Fruit fly (Drosophila melanogaster) whole organism, embryonic: Measurements from ENCODE around the gene Unr.

Experiments
- B-H2 ChIP-seq: fragments of 200-800 bp; sonication (Bioruptor generic); optimal IDR thresholded peaks from 2 replicates; lab custom pipeline; 2018; ENCODE audit warnings: missing biosample characterization, mild to moderate bottlenecking, missing genetic modification characterization
- CG1024 ChIP-seq: fragments of 200-800 bp; sonication (Bioruptor generic); IDR thresholded peaks from 2 replicates; pipeline ENCODE4 v1.3.6; 2022; ENCODE audit warnings: missing biosample characterization, missing genetic modification characterization
- CG10267 ChIP-seq: fragments of 200-800 bp; sonication (Bioruptor generic); optimal IDR thresholded peaks from 2 replicates; lab custom pipeline; 2018; ENCODE audit warnings: missing biosample characterization, mild to moderate bottlenecking, missing genetic modification characterization, moderate library complexity
- CG11456 ChIP-seq: fragments of 200-800 bp; sonication (Bioruptor generic); IDR thresholded peaks from 3 replicates; pipeline ENCODE4 v1.3.6; 2022; ENCODE audit warnings: missing biosample characterization, missing genetic modification characterization
- CG11695 ChIP-seq: fragments of 200-800 bp; sonication (Bioruptor generic); IDR thresholded peaks from 3 replicates; pipeline ENCODE4 v1.3.6; 2022; ENCODE audit warnings: missing biosample characterization, missing genetic modification characterization
- CG12236 ChIP-seq: fragments of 200-800 bp; sonication (Bioruptor generic); optimal IDR thresholded peaks from 2 replicates; lab custom pipeline; 2016; ENCODE audit warnings: missing biosample characterization, missing genetic modification characterization
- CG1233 ChIP-seq: fragments of 200-800 bp; sonication (Bioruptor generic); optimal IDR thresholded peaks from 4 replicates; lab custom pipeline; 2018; ENCODE audit warnings: missing biosample characterization, mild to moderate bottlenecking, missing genetic modification characterization
- CG12391 ChIP-seq: fragments of 200-800 bp; sonication (Bioruptor generic); optimal IDR thresholded peaks from 3 replicates; lab custom pipeline; 2018; ENCODE audit warnings: missing biosample characterization, mild to moderate bottlenecking, missing genetic modification characterization, moderate library complexity
- CG16815 ChIP-seq: fragments of 200-800 bp; sonication (Bioruptor generic); optimal IDR thresholded peaks from 3 replicates; lab custom pipeline; 2017; ENCODE audit warnings: missing biosample characterization, mild to moderate bottlenecking, missing genetic modification characterization
- CG16863 ChIP-seq: fragments of 200-800 bp; sonication (Bioruptor generic); optimal IDR thresholded peaks from 3 replicates; lab custom pipeline; 2016; ENCODE audit warnings: missing biosample characterization, missing genetic modification characterization
- CG17912 ChIP-seq: fragments of 200-800 bp; sonication (Bioruptor generic); optimal IDR thresholded peaks from 2 replicates; lab custom pipeline; 2018; ENCODE audit warnings: missing biosample characterization, mild to moderate bottlenecking, missing genetic modification characterization
- CG18476 ChIP-seq: fragments of 200-800 bp; sonication (Bioruptor generic); optimal IDR thresholded peaks from 2 replicates; lab custom pipeline; 2016; ENCODE audit warnings: missing biosample characterization, mild to moderate bottlenecking, missing genetic modification characterization
- CG2712 ChIP-seq: fragments of 200-800 bp; optimal IDR thresholded peaks from 3 replicates; lab custom pipeline; 2019; ENCODE audit warnings: missing biosample characterization, mild to moderate bottlenecking, missing genetic modification characterization, moderate library complexity
- CG30431 ChIP-seq: fragments of 200-800 bp; sonication (Bioruptor generic); optimal IDR thresholded peaks from 2 replicates; lab custom pipeline; 2017; ENCODE audit warnings: missing biosample characterization, missing genetic modification characterization
- CG3281 ChIP-seq: fragments of 200-800 bp; sonication (Bioruptor generic); optimal IDR thresholded peaks from 3 replicates; lab custom pipeline; 2017; ENCODE audit warnings: missing biosample characterization, mild to moderate bottlenecking, missing genetic modification characterization
- CG43689 ChIP-seq: fragments of 200-800 bp; sonication (Bioruptor generic); IDR thresholded peaks from 2 replicates; pipeline ENCODE4 v1.3.6; 2022; ENCODE audit warnings: missing biosample characterization, missing genetic modification characterization
- CG5953 ChIP-seq: fragments of 200-800 bp; sonication (Bioruptor generic); IDR thresholded peaks from 2 replicates; pipeline ENCODE4 v1.3.6; 2022; ENCODE audit warnings: missing biosample characterization, missing genetic modification characterization
- CG6765 ChIP-seq: fragments of 200-800 bp; sonication (Bioruptor generic); optimal IDR thresholded peaks from 3 replicates; lab custom pipeline; 2017; ENCODE audit warnings: missing biosample characterization, mild to moderate bottlenecking, missing genetic modification characterization
- CG8281 ChIP-seq: fragments of 200-800 bp; sonication (Bioruptor generic); optimal IDR thresholded peaks from 2 replicates; lab custom pipeline; 2018; ENCODE audit warnings: missing biosample characterization, mild to moderate bottlenecking, missing genetic modification characterization, moderate library complexity
- CG8359 ChIP-seq: fragments of 200-800 bp; sonication (Bioruptor generic); optimal IDR thresholded peaks from 2 replicates; lab custom pipeline; 2017; ENCODE audit warnings: missing biosample characterization, mild to moderate bottlenecking, missing genetic modification characterization, borderline replicate concordance
- CG9817 ChIP-seq: fragments of 200-800 bp; sonication (Bioruptor generic); optimal IDR thresholded peaks from 2 replicates; lab custom pipeline; 2018; ENCODE audit warnings: missing biosample characterization, mild to moderate bottlenecking, missing genetic modification characterization, moderate library complexity
- Dip2 ChIP-seq: fragments of 200-800 bp; sonication (Bioruptor generic); IDR thresholded peaks from 2 replicates; pipeline ENCODE4 v1.3.6; 2022; ENCODE audit warnings: missing biosample characterization, missing genetic modification characterization
- Hr39 ChIP-seq: fragments of >200 bp; optimal IDR thresholded peaks from 2 replicates; lab custom pipeline; 2017
- Hsf ChIP-seq: fragments of 200-800 bp; sonication (Bioruptor generic); optimal IDR thresholded peaks from 3 replicates; lab custom pipeline; 2016; ENCODE audit warnings: missing biosample characterization, missing genetic modification characterization
- Kr ChIP-seq: fragments of 200-800 bp; sonication (Bioruptor generic); optimal IDR thresholded peaks from 2 replicates; lab custom pipeline; 2017; ENCODE audit warnings: missing biosample characterization, mild to moderate bottlenecking, missing genetic modification characterization
- Nf-YA ChIP-seq: fragments of 200-800 bp; sonication (Bioruptor generic); IDR thresholded peaks from 2 replicates; pipeline ENCODE4 v1.3.6; 2022; ENCODE audit warnings: missing biosample characterization, missing genetic modification characterization
- Sox100B ChIP-seq: fragments of 200-800 bp; sonication (Bioruptor generic); optimal IDR thresholded peaks from 3 replicates; lab custom pipeline; 2018; ENCODE audit warnings: missing biosample characterization, mild to moderate bottlenecking, missing genetic modification characterization
- TFAM ChIP-seq: fragments of 200-800 bp; sonication (Bioruptor generic); optimal IDR thresholded peaks from 2 replicates; lab custom pipeline; 2017; ENCODE audit warnings: missing biosample characterization, missing genetic modification characterization, inconsistent platforms
- YL-1 ChIP-seq: fragments of 200-800 bp; sonication (Bioruptor generic); optimal IDR thresholded peaks from 3 replicates; lab custom pipeline; 2017; ENCODE audit warnings: missing biosample characterization, mild to moderate bottlenecking, missing genetic modification characterization
- al ChIP-seq: fragments of 200-800 bp; sonication (Bioruptor generic); IDR thresholded peaks from 2 replicates; pipeline ENCODE4 v1.3.6; 2022; ENCODE audit warnings: missing biosample characterization, missing genetic modification characterization
- aop ChIP-seq: fragments of 200-800 bp; sonication (Bioruptor generic); IDR thresholded peaks from 2 replicates; pipeline ENCODE4 v1.3.6; 2022; ENCODE audit warnings: missing biosample characterization, missing genetic modification characterization
- btn ChIP-seq: fragments of 200-800 bp; sonication (Bioruptor generic); optimal IDR thresholded peaks from 2 replicates; lab custom pipeline; 2016; ENCODE audit warnings: missing biosample characterization, missing genetic modification characterization
- cad ChIP-seq: fragments of >200 bp; optimal IDR thresholded peaks from 2 replicates; lab custom pipeline; 2017; ENCODE audit warnings: missing biosample characterization, missing genetic modification characterization
- corto ChIP-seq: fragments of 200-800 bp; sonication (Bioruptor generic); optimal IDR thresholded peaks from 2 replicates; lab custom pipeline; 2016; ENCODE audit warnings: missing biosample characterization, mild to moderate bottlenecking, missing genetic modification characterization, moderate library complexity
- da ChIP-seq: fragments of 200-800 bp; sonication (Bioruptor generic); optimal IDR thresholded peaks from 2 replicates; lab custom pipeline; 2016; ENCODE audit warnings: missing biosample characterization, missing genetic modification characterization
- dm ChIP-seq: fragments of 200-800 bp; sonication (Bioruptor generic); optimal IDR thresholded peaks from 3 replicates; lab custom pipeline; 2016; ENCODE audit warnings: missing biosample characterization, missing genetic modification characterization
- dmrt99B ChIP-seq: fragments of 200-800 bp; sonication (Bioruptor generic); optimal IDR thresholded peaks from 2 replicates; lab custom pipeline; 2018; ENCODE audit warnings: missing biosample characterization, mild to moderate bottlenecking, missing genetic modification characterization, moderate library complexity
- esg ChIP-seq: fragments of 200-800 bp; sonication (Bioruptor generic); conservative IDR thresholded peaks from 2 replicates; pipeline ENCODE4 v1.3.6; 2022; ENCODE audit warnings: missing biosample characterization, missing genetic modification characterization
- hbn ChIP-seq: fragments of 200-800 bp; sonication (Bioruptor generic); IDR thresholded peaks from 2 replicates; pipeline ENCODE4 v1.3.6; 2022; ENCODE audit warnings: missing biosample characterization, missing genetic modification characterization; ENCODE audit not compliant: partially characterized antibody
- ind ChIP-seq: fragments of 200-800 bp; sonication (Bioruptor generic); optimal IDR thresholded peaks from 3 replicates; lab custom pipeline; 2016; ENCODE audit warnings: missing biosample characterization, missing genetic modification characterization
- inv ChIP-seq: fragments of 200-800 bp; sonication (Bioruptor generic); IDR thresholded peaks from 2 replicates; pipeline ENCODE4 v1.3.6; 2022; ENCODE audit warnings: missing biosample characterization, missing genetic modification characterization; ENCODE audit not compliant: partially characterized antibody
- kah ChIP-seq: fragments of 200-800 bp; sonication (Bioruptor generic); optimal IDR thresholded peaks from 2 replicates; lab custom pipeline; 2018; ENCODE audit warnings: missing biosample characterization, mild to moderate bottlenecking, missing genetic modification characterization
- odd ChIP-seq: fragments of 200-800 bp; sonication (Bioruptor generic); optimal IDR thresholded peaks from 2 replicates; lab custom pipeline; 2017; ENCODE audit warnings: missing biosample characterization, mild to moderate bottlenecking, missing genetic modification characterization
- repo ChIP-seq: fragments of 200-800 bp; sonication (Bioruptor generic); optimal IDR thresholded peaks from 2 replicates; lab custom pipeline; 2016; ENCODE audit warnings: missing biosample characterization, missing genetic modification characterization
- run ChIP-seq: fragments of 200-800 bp; sonication (Bioruptor generic); optimal IDR thresholded peaks from 3 replicates; lab custom pipeline; 2018; ENCODE audit warnings: missing biosample characterization, mild to moderate bottlenecking, missing genetic modification characterization
- salm ChIP-seq: fragments of 200-800 bp; sonication (Bioruptor generic); optimal IDR thresholded peaks from 2 replicates; lab custom pipeline; 2018; ENCODE audit warnings: missing biosample characterization, mild to moderate bottlenecking, missing genetic modification characterization
- scrt ChIP-seq: fragments of 200-800 bp; sonication (Bioruptor generic); optimal IDR thresholded peaks from 2 replicates; lab custom pipeline; 2018; ENCODE audit warnings: missing biosample characterization, mild to moderate bottlenecking, missing genetic modification characterization, moderate library complexity
- slbo ChIP-seq: fragments of 200-800 bp; sonication (Bioruptor generic); IDR thresholded peaks from 2 replicates; pipeline ENCODE4 v1.3.6; 2022; ENCODE audit warnings: missing biosample characterization, missing genetic modification characterization
- toy ChIP-seq: fragments of 200-800 bp; sonication (Bioruptor generic); IDR thresholded peaks from 2 replicates; pipeline ENCODE4 v1.3.6; 2022; ENCODE audit warnings: missing biosample characterization, missing genetic modification characterization

The Unr gene

dm6 chr3L:8455015-8455908 is 13.1 kb upstream of the Unr start (continued):
- no peak for TF ChIP-seq da (GFP tag; lab: Kevin White, UChicago)
- no peak for TF ChIP-seq Hr39 (lab: Kevin White, UChicago)
- peak; percentile 94 for TF ChIP-seq CG2712 (tag; lab: Kevin White, UChicago)
- peak; percentile 18 for TF ChIP-seq TFAM (GFP tag; lab: Kevin White, UChicago)
- 0 out of 2 replicates have a peak, but pooled peaks have one; percentile 25 for TF ChIP-seq toy
- TF ChIP-seq CG12236 (GFP tag; lab: Kevin White, UChicago), result no peak
- TF ChIP-seq CG12391 (tag; lab: Kevin White, UChicago), result peak; percentile 88
- no peak; the same call in 1 of the 2 replicates for TF ChIP-seq Dip2
- peak; percentile 75 for TF ChIP-seq CG8359 (GFP tag; lab: Kevin White, UChicago)
- peak; percentile 74 for TF ChIP-seq slbo
- TF ChIP-seq run (tag; lab: Kevin White, UChicago), result peak; percentile 91
- no peak for TF ChIP-seq aop (GFP tag; lab: Robert Waterston, UW)
- no peak for TF ChIP-seq inv (GFP tag; lab: Robert Waterston, UW)
- TF ChIP-seq CG5953 (GFP tag; lab: Robert Waterston, UW), result peak; percentile 17; the same call in 1 of the 2 replicates
- TF ChIP-seq CG43689, result peak; percentile 13; the same call in 1 of the 2 replicates
- peak; percentile 49 for TF ChIP-seq CG16863 (GFP tag; lab: Kevin White, UChicago)
- TF ChIP-seq CG11695, result peak; percentile 93
- peak; percentile 84 for TF ChIP-seq scrt (GFP tag; lab: Kevin White, UChicago)
- peak; percentile 67 for TF ChIP-seq cad (GFP tag; lab: Kevin White, UChicago)
- TF ChIP-seq esg (GFP tag; lab: Robert Waterston, UW), result peak; percentile 72
- peak; percentile 76 for TF ChIP-seq CG9817
- TF ChIP-seq CG8281 (tag; lab: Kevin White, UChicago), result peak; percentile 55
- peak; percentile 97 for TF ChIP-seq CG3281 (GFP tag; lab: Kevin White, UChicago)
- no peak for TF ChIP-seq btn (GFP tag; lab: Kevin White, UChicago)
- TF ChIP-seq al (GFP tag; lab: Robert Waterston, UW), result peak; percentile 61
- TF ChIP-seq odd, result peak; percentile 88
- peak; percentile 87 for TF ChIP-seq salm (tag; lab: Kevin White, UChicago)
- TF ChIP-seq CG30431 (GFP tag; lab: Kevin White, UChicago), result peak; percentile 58
- peak; percentile 88 for TF ChIP-seq corto
- peak; percentile 58 for TF ChIP-seq CG16815 (GFP tag; lab: Kevin White, UChicago)
- TF ChIP-seq Kr, result no peak
- peak; percentile 89 for TF ChIP-seq CG18476 (GFP tag; lab: Kevin White, UChicago)
- peak; percentile 95 for TF ChIP-seq dmrt99B
- TF ChIP-seq CG1233 (GFP tag; lab: Kevin White, UChicago), result peak; percentile 75
- TF ChIP-seq Nf-YA (GFP tag; lab: Robert Waterston, UW), result peak; percentile 47
- no peak for TF ChIP-seq hbn
- TF ChIP-seq YL-1 (GFP tag; lab: Kevin White, UChicago), result peak; percentile 73
- TF ChIP-seq repo (GFP tag; lab: Kevin White, UChicago), result peak; percentile 33
- peak; percentile 83 for TF ChIP-seq CG10267 (tag; lab: Kevin White, UChicago)
- TF ChIP-seq CG11456 (GFP tag; lab: Robert Waterston, UW), result peak; percentile 79
- TF ChIP-seq CG1024 (GFP tag; lab: Robert Waterston, UW), result peak; percentile 10; the same call in 1 of the 2 replicates
- TF ChIP-seq CG6765 (GFP tag; lab: Kevin White, UChicago), result peak; percentile 92
- peak; percentile 77 for TF ChIP-seq kah (GFP tag; lab: Kevin White, UChicago)
- TF ChIP-seq CG17912, result no peak
- TF ChIP-seq B-H2, result peak; percentile 35
- TF ChIP-seq dm, result peak; percentile 29
- TF ChIP-seq Hsf (GFP tag; lab: Kevin White, UChicago), result peak; percentile 76
- TF ChIP-seq ind, result peak; percentile 84
- TF ChIP-seq Sox100B, result peak; percentile 95
